Worm (Caenorhabditis elegans) whole organism, late embryonic: ENCODE results near the gene C34F6.7.

ENCODE experiments used
- C08G9.2 ChIP-seq: sonication (generic microtip); optimal IDR thresholded peaks from 2 replicates; lab custom pipeline; 2016; ENCODE audit warnings: mild to moderate bottlenecking, missing genetic modification characterization, moderate library complexity, missing compliant biosample characterization
- C38D4.7 ChIP-seq: fragments of 200-800 bp; sonication (Bioruptor generic); optimal IDR thresholded peaks from 2 replicates; lab custom pipeline; 2018; ENCODE audit warnings: mild to moderate bottlenecking, missing genetic modification characterization, moderate library complexity, missing compliant biosample characterization
- K02D7.2 ChIP-seq: sonication (generic microtip); optimal IDR thresholded peaks from 2 replicates; lab custom pipeline; 2017; ENCODE audit warnings: mild to moderate bottlenecking, missing genetic modification characterization, missing compliant biosample characterization
- T23F11.4 ChIP-seq: fragments of 200-800 bp; sonication (Bioruptor generic); optimal IDR thresholded peaks from 2 replicates; lab custom pipeline; 2018; ENCODE audit warnings: mild to moderate bottlenecking, missing genetic modification characterization, missing compliant biosample characterization
- Y22D7AL.16 ChIP-seq: sonication (generic microtip); optimal IDR thresholded peaks from 2 replicates; lab custom pipeline; 2016; ENCODE audit warnings: missing genetic modification characterization, missing compliant biosample characterization
- ahr-1 ChIP-seq: sonication (generic microtip); optimal IDR thresholded peaks from 2 replicates; lab custom pipeline; 2016; ENCODE audit warnings: missing genetic modification characterization, missing compliant biosample characterization
- ama-1 ChIP-seq: fragments of 150-350 bp; optimal IDR thresholded peaks from 2 replicates; lab custom pipeline; 2014
- ceh-18 ChIP-seq: sonication (generic microtip); optimal IDR thresholded peaks from 2 replicates; lab custom pipeline; 2016; ENCODE audit warnings: missing genetic modification characterization, missing compliant biosample characterization
- ceh-31 ChIP-seq: sonication (generic microtip); optimal IDR thresholded peaks from 2 replicates; lab custom pipeline; 2016; ENCODE audit warnings: missing genetic modification characterization, missing compliant biosample characterization
- ceh-34 ChIP-seq: sonication (generic microtip); optimal IDR thresholded peaks from 2 replicates; lab custom pipeline; 2016; ENCODE audit warnings: mild to moderate bottlenecking, missing genetic modification characterization, missing compliant biosample characterization
- ceh-45 ChIP-seq: fragments of 200-800 bp; sonication (Bioruptor generic); IDR thresholded peaks from 2 replicates; pipeline ENCODE4 v1.3.6; 2022; ENCODE audit warnings: missing genetic modification reagents, missing genetic modification characterization, missing compliant biosample characterization
- ceh-48 ChIP-seq: sonication (generic microtip); optimal IDR thresholded peaks from 2 replicates; lab custom pipeline; 2016; ENCODE audit warnings: missing genetic modification characterization, inconsistent platforms, missing compliant biosample characterization
- ceh-6 ChIP-seq: fragments of 200-800 bp; sonication (Bioruptor generic); optimal IDR thresholded peaks from 2 replicates; lab custom pipeline; 2018; ENCODE audit warnings: mild to moderate bottlenecking, missing genetic modification characterization, missing compliant biosample characterization
- ceh-9 ChIP-seq: sonication (generic microtip); optimal IDR thresholded peaks from 2 replicates; lab custom pipeline; 2016; ENCODE audit warnings: mild to moderate bottlenecking, missing genetic modification characterization, inconsistent platforms, missing compliant biosample characterization
- che-1 ChIP-seq: sonication (generic microtip); optimal IDR thresholded peaks from 2 replicates; lab custom pipeline; 2016; ENCODE audit warnings: mild to moderate bottlenecking, missing genetic modification characterization, missing compliant biosample characterization
- elt-4 ChIP-seq: sonication (generic microtip); optimal IDR thresholded peaks from 2 replicates; lab custom pipeline; 2016; ENCODE audit warnings: missing genetic modification characterization, missing compliant biosample characterization
- fax-1 ChIP-seq: sonication (generic microtip); optimal IDR thresholded peaks from 2 replicates; lab custom pipeline; 2016; ENCODE audit warnings: missing genotype, missing genetic modification characterization, missing compliant biosample characterization
- fkh-6 ChIP-seq: sonication (generic microtip); optimal IDR thresholded peaks from 2 replicates; lab custom pipeline; 2016; ENCODE audit warnings: missing genetic modification characterization, missing compliant biosample characterization
- gmeb-2 ChIP-seq: sonication (generic microtip); optimal IDR thresholded peaks from 2 replicates; lab custom pipeline; 2016; ENCODE audit warnings: missing genetic modification characterization, inconsistent platforms, missing compliant biosample characterization
- hlh-15 ChIP-seq: sonication (generic microtip); optimal IDR thresholded peaks from 2 replicates; lab custom pipeline; 2016; ENCODE audit warnings: missing genetic modification characterization, missing compliant biosample characterization
- hlh-8 ChIP-seq: sonication (generic microtip); optimal IDR thresholded peaks from 2 replicates; lab custom pipeline; 2016; ENCODE audit warnings: missing genotype, missing genetic modification characterization, missing compliant biosample characterization
- lim-6 ChIP-seq: sonication (generic microtip); optimal IDR thresholded peaks from 2 replicates; lab custom pipeline; 2016; ENCODE audit warnings: missing genetic modification characterization, missing compliant biosample characterization
- lin-11 ChIP-seq: fragments of 200-800 bp; sonication (Bioruptor generic); optimal IDR thresholded peaks from 2 replicates; lab custom pipeline; 2018; ENCODE audit warnings: mild to moderate bottlenecking, missing genetic modification characterization, missing compliant biosample characterization
- madf-2 ChIP-seq: sonication (generic microtip); optimal IDR thresholded peaks from 2 replicates; lab custom pipeline; 2017; ENCODE audit warnings: missing genetic modification characterization, missing compliant biosample characterization
- nfya-1 ChIP-seq: sonication (generic microtip); optimal IDR thresholded peaks from 2 replicates; lab custom pipeline; 2017; ENCODE audit warnings: missing genetic modification characterization, mild to moderate bottlenecking, missing compliant biosample characterization, antibody characterized with exemption, moderate library complexity
- odd-2 ChIP-seq: sonication (generic microtip); optimal IDR thresholded peaks from 2 replicates; lab custom pipeline; 2017; ENCODE audit warnings: antibody characterized with exemption, mild to moderate bottlenecking, missing genetic modification characterization, missing compliant biosample characterization
- pat-9 ChIP-seq: fragments of 200-800 bp; sonication (Bioruptor generic); optimal IDR thresholded peaks from 2 replicates; lab custom pipeline; 2018; ENCODE audit warnings: mild to moderate bottlenecking, missing genetic modification characterization, moderate library complexity, missing compliant biosample characterization
- pax-1 ChIP-seq: fragments of 150-350 bp; optimal IDR thresholded peaks from 2 replicates; lab custom pipeline; 2014; ENCODE audit warnings: missing biosample characterization, missing genetic modification characterization
- pqm-1 ChIP-seq: sonication (generic microtip); optimal IDR thresholded peaks from 2 replicates; lab custom pipeline; 2016; ENCODE audit warnings: missing genetic modification characterization, missing compliant biosample characterization
- rnt-1 ChIP-seq: sonication (generic microtip); optimal IDR thresholded peaks from 2 replicates; lab custom pipeline; 2016; ENCODE audit warnings: missing genetic modification characterization, missing compliant biosample characterization
- sdc-2 ChIP-seq: sonication (generic microtip); optimal IDR thresholded peaks from 2 replicates; lab custom pipeline; 2016; ENCODE audit warnings: missing genotype, missing genetic modification characterization, missing compliant biosample characterization
- sox-2 ChIP-seq: fragments of 200-800 bp; sonication (Bioruptor generic); IDR thresholded peaks from 2 replicates; pipeline ENCODE4 v1.3.6; 2022; ENCODE audit warnings: missing genetic modification reagents, missing genetic modification characterization, missing compliant biosample characterization
- sox-4 ChIP-seq: sonication (generic microtip); optimal IDR thresholded peaks from 2 replicates; lab custom pipeline; 2017; ENCODE audit warnings: mild to moderate bottlenecking, missing genetic modification characterization, inconsistent platforms, missing compliant biosample characterization
- syd-9 ChIP-seq: sonication (generic microtip); optimal IDR thresholded peaks from 2 replicates; lab custom pipeline; 2016; ENCODE audit warnings: mild to moderate bottlenecking, missing genetic modification characterization, moderate library complexity, missing compliant biosample characterization
- tbx-2 ChIP-seq: sonication (generic microtip); optimal IDR thresholded peaks from 2 replicates; lab custom pipeline; 2016; ENCODE audit warnings: missing genetic modification characterization, missing compliant biosample characterization
- unc-42 ChIP-seq: sonication (generic microtip); optimal IDR thresholded peaks from 2 replicates; lab custom pipeline; 2016; ENCODE audit warnings: missing genotype, missing genetic modification characterization, missing compliant biosample characterization
- unc-55 ChIP-seq: sonication (generic microtip); optimal IDR thresholded peaks from 2 replicates; lab custom pipeline; 2017; ENCODE audit warnings: missing biosample characterization, missing genetic modification reagents, missing genetic modification characterization
- unc-86 ChIP-seq: sonication (generic microtip); optimal IDR thresholded peaks from 2 replicates; lab custom pipeline; 2016; ENCODE audit warnings: missing genetic modification characterization, missing compliant biosample characterization
- ztf-16 ChIP-seq: sonication (generic microtip); optimal IDR thresholded peaks from 2 replicates; lab custom pipeline; 2017; ENCODE audit warnings: missing genetic modification characterization, missing compliant biosample characterization

The C34F6.7 gene

DNA sequence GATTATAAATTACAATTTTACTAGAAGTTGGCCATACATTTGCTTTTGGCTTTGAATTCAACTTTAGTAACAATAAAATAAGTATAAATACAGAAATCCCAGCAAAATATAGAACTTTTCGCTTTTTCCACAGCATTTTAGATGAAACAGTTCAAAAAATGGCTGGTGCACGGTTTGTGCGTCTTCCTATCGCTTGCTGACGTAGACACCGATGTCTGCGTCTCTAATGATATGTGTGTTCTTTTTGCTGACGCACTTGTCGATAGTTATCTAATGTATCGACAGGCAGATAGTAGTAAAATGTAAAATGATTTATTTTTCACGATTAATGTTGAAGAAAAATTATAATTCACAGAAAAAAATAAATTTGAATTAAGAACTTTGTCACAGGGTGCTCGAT, 8.3 kb downstream of the C34F6.7 start, which contains the start of gene hst-2 (continued):
- TF ChIP-seq fkh-6 = peak; percentile 8
- TF ChIP-seq ama-1 (lab: Kevin White, UChicago) = no peak
- no peak for TF ChIP-seq pax-1
- TF ChIP-seq T23F11.4 (GFP tag; lab: Kevin White, UChicago) = peak; percentile 3
- TF ChIP-seq C38D4.7 (GFP tag; lab: Kevin White, UChicago) = no peak
- TF ChIP-seq pat-9 (tag; lab: Kevin White, UChicago) = no peak
- no peak for TF ChIP-seq hlh-8 (tag; lab: Kevin White, UChicago)
- no peak for TF ChIP-seq syd-9 (tag; lab: Kevin White, UChicago)
- peak; percentile 53 for TF ChIP-seq unc-55 (GFP tag; lab: Kevin White, UChicago)
- no peak for TF ChIP-seq madf-2
- TF ChIP-seq unc-86 (tag; lab: Kevin White, UChicago) = no peak
- TF ChIP-seq ztf-16 (tag; lab: Kevin White, UChicago) = no peak
- no peak for TF ChIP-seq tbx-2 (tag; lab: Kevin White, UChicago)
- TF ChIP-seq rnt-1 = no peak
- peak; percentile 15 for TF ChIP-seq ceh-48 (tag; lab: Kevin White, UChicago)
- no peak for TF ChIP-seq odd-2 (tag; lab: Kevin White, UChicago)
- TF ChIP-seq K02D7.2 (tag; lab: Kevin White, UChicago) = no peak
- peak; percentile 67 for TF ChIP-seq ceh-31
- no peak for TF ChIP-seq ceh-45 (GFP tag; lab: Robert Waterston, UW)
- no peak for TF ChIP-seq pqm-1
- TF ChIP-seq ceh-18 (tag; lab: Kevin White, UChicago) = peak; percentile 2

DNA sequence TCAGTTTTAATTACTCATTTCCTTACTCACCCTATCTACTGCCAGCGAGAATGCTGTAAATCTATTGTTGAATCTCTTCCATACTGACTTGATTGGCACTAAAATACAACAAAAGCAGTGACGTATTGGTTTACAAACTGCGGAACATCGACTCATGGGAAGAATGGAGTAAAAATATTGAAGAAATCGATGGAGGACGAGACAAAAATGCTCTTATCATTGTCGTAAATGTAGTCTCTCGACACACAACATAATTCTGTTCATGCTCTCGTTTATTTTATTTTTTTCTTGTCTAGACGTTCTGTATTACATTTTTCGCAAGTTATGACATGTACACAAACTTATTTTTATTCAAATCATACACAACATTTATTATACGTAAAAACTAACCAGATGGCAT, 11.5 kb downstream of the C34F6.7 start, which contains the start of gene C34F6.11:
TSS of gene C34F6.11 (minus strand) at position 160 of the 400 bp plus-strand sequence.
- TF ChIP-seq hlh-15 (no peak), lin-11 (tag; lab: Kevin White, UChicago) (no peak), nfya-1 (tag; lab: Kevin White, UChicago) (no peak), K02D7.2 (tag; lab: Kevin White, UChicago) (no peak), unc-42 (tag; lab: Kevin White, UChicago) (no peak), ceh-9 (tag; lab: Kevin White, UChicago) (no peak), rnt-1 (no peak), ceh-34 (tag; lab: Kevin White, UChicago) (no peak), che-1 (tag; lab: Kevin White, UChicago) (no peak), ztf-16 (tag; lab: Kevin White, UChicago) (no peak)

DNA sequence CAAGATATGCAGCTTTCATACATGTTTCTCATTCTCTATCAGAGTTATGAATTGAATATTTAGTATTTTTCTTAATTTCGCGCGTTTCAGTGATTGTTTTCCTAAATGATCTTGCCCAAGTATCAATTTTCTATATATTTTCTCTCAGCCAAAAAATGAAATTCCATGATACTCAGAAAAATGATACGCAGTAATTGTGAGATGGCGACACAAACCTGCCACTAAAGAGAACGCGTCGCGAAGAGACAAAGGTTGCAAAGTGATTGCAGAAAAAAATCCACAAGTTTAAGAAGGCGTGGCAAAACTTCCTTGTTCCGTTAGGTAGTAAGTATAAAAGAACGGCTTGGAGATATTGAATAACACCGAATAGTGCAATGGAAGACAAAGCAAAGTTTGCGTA, 14.1 kb downstream of the C34F6.7 start, which contains the start of gene col-179:
TSS of gene col-179 (plus strand) at position 301 of the 400 bp plus-strand sequence.
- TF ChIP-seq ceh-6 = no peak
- TF ChIP-seq ahr-1 (tag; lab: Kevin White, UChicago) = no peak
- TF ChIP-seq lim-6 (tag; lab: Kevin White, UChicago) = no peak
- TF ChIP-seq, all 69 proteins: peak for 0

DNA sequence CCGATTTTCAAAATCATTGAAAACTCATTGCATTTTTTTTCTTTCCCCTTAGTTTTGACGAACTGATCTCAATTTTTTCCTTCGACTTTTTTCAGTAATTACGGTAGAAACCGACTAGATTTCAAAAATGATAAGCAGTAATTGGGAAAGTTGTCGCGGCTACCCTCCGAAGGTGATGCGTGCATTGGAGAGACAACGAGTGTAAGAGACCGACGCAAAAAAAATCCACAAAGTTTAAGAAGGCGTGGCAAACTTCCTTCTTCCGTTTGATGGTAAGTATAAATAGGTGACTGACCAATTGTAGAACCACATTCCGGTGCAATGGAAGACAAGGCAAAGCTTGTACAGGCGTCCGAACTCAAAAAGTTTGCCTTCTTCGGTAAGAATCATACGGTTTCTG, 16.1 kb downstream of the C34F6.7 start, which contains the start of gene col-178:
TSS of gene col-178 (plus strand) at position 301 of the 400 bp plus-strand sequence.
- no peak for TF ChIP-seq rnt-1
- TF ChIP-seq fax-1 = no peak
- TF ChIP-seq sdc-2 (tag; lab: Kevin White, UChicago) = no peak
- TF ChIP-seq ceh-31 = no peak
- no peak for TF ChIP-seq T23F11.4 (GFP tag; lab: Kevin White, UChicago)
- no peak for TF ChIP-seq sox-2 (GFP tag; lab: Robert Waterston, UW)
- TF ChIP-seq ztf-16 (tag; lab: Kevin White, UChicago) = no peak
- no peak for TF ChIP-seq ceh-45 (GFP tag; lab: Robert Waterston, UW)
- TF ChIP-seq fkh-6 = no peak
- TF ChIP-seq lim-6 (tag; lab: Kevin White, UChicago) = no peak
- TF ChIP-seq sox-4 (tag; lab: Kevin White, UChicago) = no peak
- TF ChIP-seq elt-4 (tag; lab: Kevin White, UChicago) = no peak
- TF ChIP-seq gmeb-2 = no peak
- TF ChIP-seq Y22D7AL.16 (tag; lab: Kevin White, UChicago) = no peak
- no peak for TF ChIP-seq K02D7.2 (tag; lab: Kevin White, UChicago)
- TF ChIP-seq C08G9.2 = no peak
